Fruit fly (Drosophila melanogaster) whole organism, prepupa: ENCODE data around the gene Skadu.

Experiments used
- Blimp-1 ChIP-seq: fragments of 200-800 bp; sonication (Bioruptor generic); optimal IDR thresholded peaks from 3 replicates; lab custom pipeline; 2017; ENCODE audit warnings: missing biosample characterization, missing genetic modification characterization, mild to moderate bottlenecking, moderate library complexity, missing genetic modification reagents
- CG10631 ChIP-seq: fragments of 200-800 bp; sonication (Bioruptor generic); optimal IDR thresholded peaks from 2 replicates; lab custom pipeline; 2016; ENCODE audit warnings: missing biosample characterization, missing genetic modification characterization
- CG11762 ChIP-seq: fragments of 200-800 bp; sonication (Bioruptor generic); optimal IDR thresholded peaks from 3 replicates; lab custom pipeline; 2016; ENCODE audit warnings: missing biosample characterization, missing genetic modification characterization; ENCODE audit not compliant: insufficient read depth
- CG11902 ChIP-seq: fragments of 200-800 bp; sonication (Bioruptor generic); optimal IDR thresholded peaks from 3 replicates; lab custom pipeline; 2016; ENCODE audit warnings: missing biosample characterization, missing genetic modification characterization
- CG15336 ChIP-seq: fragments of 200-800 bp; sonication (Bioruptor generic); IDR thresholded peaks from 2 replicates; pipeline ENCODE4 v1.3.6; 2022; ENCODE audit warnings: missing biosample characterization, missing genetic modification characterization
- CG3032 ChIP-seq: fragments of 200-800 bp; optimal IDR thresholded peaks from 2 replicates; lab custom pipeline; 2019; ENCODE audit warnings: missing biosample characterization, mild to moderate bottlenecking, missing genetic modification characterization, moderate library complexity
- CG32006 ChIP-seq: fragments of 200-800 bp; sonication (Bioruptor generic); optimal IDR thresholded peaks from 3 replicates; lab custom pipeline; 2017; ENCODE audit warnings: missing biosample characterization, mild to moderate bottlenecking, missing genetic modification characterization
- CG3919 ChIP-seq: fragments of 200-800 bp; sonication (Bioruptor generic); optimal IDR thresholded peaks from 3 replicates; lab custom pipeline; 2016; ENCODE audit warnings: missing biosample characterization, missing genetic modification characterization
- CG6163 ChIP-seq: fragments of 200-800 bp; sonication (Bioruptor generic); IDR thresholded peaks from 3 replicates; pipeline ENCODE4 v1.3.6; 2022; ENCODE audit warnings: missing biosample characterization, missing genetic modification characterization
- CG6276 ChIP-seq: fragments of 200-800 bp; sonication (Bioruptor generic); optimal IDR thresholded peaks from 2 replicates; lab custom pipeline; 2017; ENCODE audit warnings: missing biosample characterization, mild to moderate bottlenecking, missing genetic modification characterization
- CG6792 ChIP-seq: fragments of 200-800 bp; sonication (Bioruptor generic); optimal IDR thresholded peaks from 3 replicates; lab custom pipeline; 2016; ENCODE audit warnings: missing biosample characterization, missing genetic modification characterization
- CG6854 ChIP-seq: fragments of 200-800 bp; sonication (Bioruptor generic); optimal IDR thresholded peaks from 2 replicates; lab custom pipeline; 2017; ENCODE audit warnings: missing biosample characterization, mild to moderate bottlenecking, missing genetic modification characterization
- CG9139 ChIP-seq: fragments of 200-800 bp; sonication (Bioruptor generic); optimal IDR thresholded peaks from 3 replicates; lab custom pipeline; 2017; ENCODE audit warnings: missing biosample characterization, mild to moderate bottlenecking, missing genetic modification characterization
- Eip75B ChIP-seq: fragments of 200-800 bp; sonication (Bioruptor generic); optimal IDR thresholded peaks from 3 replicates; lab custom pipeline; 2016; ENCODE audit warnings: missing biosample characterization, missing genetic modification characterization
- Eip78C ChIP-seq: fragments of 200-800 bp; sonication (Bioruptor generic); peaks from one replicate; lab custom pipeline; 2016; ENCODE audit warnings: missing biosample characterization, missing genetic modification characterization
- Eip93F ChIP-seq: fragments of 200-800 bp; sonication (Bioruptor generic); optimal IDR thresholded peaks from 2 replicates; lab custom pipeline; 2016; ENCODE audit warnings: missing biosample characterization, mild to moderate bottlenecking, missing genetic modification characterization
- Ets21C ChIP-seq: fragments of 200-800 bp; sonication (Bioruptor generic); optimal IDR thresholded peaks from 3 replicates; lab custom pipeline; 2016; ENCODE audit warnings: missing biosample characterization, missing genetic modification characterization
- Ets96B ChIP-seq: fragments of 200-800 bp; optimal IDR thresholded peaks from 2 replicates; lab custom pipeline; 2019; ENCODE audit warnings: missing biosample characterization, mild to moderate bottlenecking, missing genetic modification characterization, moderate library complexity
- Gug ChIP-seq: fragments of 200-800 bp; sonication (Bioruptor generic); IDR thresholded peaks from 2 replicates; pipeline ENCODE4 v1.3.6; 2022; ENCODE audit warnings: missing biosample characterization, missing genetic modification characterization
- Hr39 ChIP-seq: fragments of 200-800 bp; sonication (Bioruptor generic); optimal IDR thresholded peaks from 2 replicates; lab custom pipeline; 2016; ENCODE audit warnings: missing biosample characterization, missing genetic modification characterization
- OdsH ChIP-seq: fragments of 200-800 bp; sonication (Bioruptor generic); optimal IDR thresholded peaks from 3 replicates; lab custom pipeline; 2016; ENCODE audit warnings: missing biosample characterization, missing genetic modification characterization
- Sox102F ChIP-seq: fragments of 200-800 bp; sonication (Bioruptor generic); optimal IDR thresholded peaks from 2 replicates; lab custom pipeline; 2016; ENCODE audit warnings: missing biosample characterization, mild to moderate bottlenecking, missing genetic modification characterization
- Sox15 ChIP-seq: fragments of 200-800 bp; sonication (Bioruptor generic); optimal IDR thresholded peaks from 3 replicates; lab custom pipeline; 2016; ENCODE audit warnings: missing biosample characterization, missing genetic modification characterization
- achi ChIP-seq: fragments of 200-800 bp; sonication (Bioruptor generic); optimal IDR thresholded peaks from 3 replicates; lab custom pipeline; 2016; ENCODE audit warnings: missing biosample characterization, missing genetic modification characterization
- eg ChIP-seq: fragments of 200-800 bp; sonication (Bioruptor generic); IDR thresholded peaks from 3 replicates; pipeline ENCODE4 v1.3.6; 2022; ENCODE audit warnings: missing biosample characterization, missing genetic modification characterization
- esn ChIP-seq: fragments of 200-800 bp; sonication (Bioruptor generic); optimal IDR thresholded peaks from 2 replicates; lab custom pipeline; 2016; ENCODE audit warnings: missing biosample characterization, mild to moderate bottlenecking, missing genetic modification characterization, moderate library complexity
- fkh ChIP-seq: fragments of 200-800 bp; sonication (Bioruptor generic); optimal IDR thresholded peaks from 3 replicates; lab custom pipeline; 2017; ENCODE audit warnings: missing biosample characterization, mild to moderate bottlenecking, missing genetic modification characterization, moderate library complexity
- pdm3 ChIP-seq: fragments of 200-800 bp; sonication (Bioruptor generic); optimal IDR thresholded peaks from 3 replicates; lab custom pipeline; 2016; ENCODE audit warnings: missing biosample characterization, missing genetic modification characterization
- salr ChIP-seq, 2 experiments: fragments of 200-800 bp; sonication (Bioruptor generic); optimal IDR thresholded peaks; 3 replicates each; lab custom pipeline; 2016 to 2018; ENCODE audit warnings: missing biosample characterization in 2 of 2, missing genetic modification characterization in 2 of 2, mild to moderate bottlenecking in 1 of 2
- spab ChIP-seq: fragments of 200-800 bp; sonication (Bioruptor generic); optimal IDR thresholded peaks from 2 replicates; lab custom pipeline; 2017; ENCODE audit warnings: missing biosample characterization, mild to moderate bottlenecking, missing genetic modification characterization, missing genetic modification reagents
- svp ChIP-seq: fragments of 200-800 bp; sonication (Bioruptor generic); peaks from one replicate; lab custom pipeline; 2016; ENCODE audit warnings: missing biosample characterization, missing genetic modification characterization
- vri ChIP-seq: fragments of 200-800 bp; sonication (Bioruptor generic); optimal IDR thresholded peaks from 3 replicates; lab custom pipeline; 2016; ENCODE audit warnings: missing biosample characterization, mild to moderate bottlenecking, missing genetic modification characterization

The Skadu gene

DNA sequence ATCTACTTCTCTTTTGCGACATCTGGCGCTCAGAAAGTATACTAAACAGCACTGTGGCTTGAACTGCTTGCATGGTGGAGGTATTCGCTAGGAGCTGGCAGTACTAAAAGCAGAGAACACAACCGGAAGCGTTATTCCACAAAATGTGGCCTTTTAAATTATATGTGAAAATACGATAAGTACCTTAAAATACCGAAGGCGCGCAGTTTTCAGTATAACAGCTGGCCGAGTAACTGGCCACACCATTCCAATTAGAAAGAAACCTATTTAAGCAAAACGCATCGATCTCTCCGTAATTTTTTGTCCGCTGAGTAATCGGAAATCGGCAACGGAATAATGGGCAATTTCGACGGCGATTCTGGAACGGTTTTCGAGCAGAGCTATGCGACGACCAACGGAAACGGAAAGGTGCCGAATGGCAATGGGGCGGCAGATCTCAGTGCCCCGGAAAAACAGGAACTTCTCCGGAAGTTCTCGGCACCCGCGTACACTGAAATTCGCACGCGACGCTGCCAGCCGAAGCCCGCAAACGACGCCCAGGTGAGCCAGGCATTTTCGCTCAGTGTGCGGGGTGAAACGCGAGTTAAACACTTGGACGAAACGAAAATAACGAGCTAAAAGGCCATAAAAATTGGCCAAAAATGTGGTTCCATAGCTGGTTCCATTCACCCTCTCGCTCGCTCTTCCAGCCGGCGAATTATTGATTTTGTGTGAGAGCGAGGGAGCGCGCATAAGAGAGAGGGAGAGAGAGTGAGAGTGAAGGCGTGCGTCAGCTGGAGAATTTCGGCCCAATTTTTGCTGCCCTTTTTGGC lies 48.2 kb upstream of the Skadu start, which contains the start of gene lace (continued):
- no peak for TF ChIP-seq CG9139 (GFP tag; lab: Kevin White, UChicago)
- peak; percentile 18 for TF ChIP-seq Eip75B (GFP tag; lab: Kevin White, UChicago)
- no peak for TF ChIP-seq CG11762 (GFP tag; lab: Kevin White, UChicago)
- no peak for TF ChIP-seq CG11902 (GFP tag; lab: Kevin White, UChicago)
- TF ChIP-seq CG6854 (GFP tag; lab: Kevin White, UChicago) = peak; percentile 70
- no peak for TF ChIP-seq Ets96B (tag; lab: Kevin White, UChicago)
- peak; percentile 37 for TF ChIP-seq CG3919 (GFP tag; lab: Kevin White, UChicago)
- TF ChIP-seq CG15336 (GFP tag; lab: Robert Waterston, UW) = 0 out of 2 replicates have a peak, but pooled peaks have one; percentile 6
- TF ChIP-seq eg (GFP tag; lab: Robert Waterston, UW) = peak; percentile 72
- TF ChIP-seq CG6276 (GFP tag; lab: Kevin White, UChicago) = peak; percentile 46
- peak; percentile 26 for TF ChIP-seq vri (GFP tag; lab: Kevin White, UChicago)
- TF ChIP-seq CG10631 (GFP tag; lab: Kevin White, UChicago) = peak; percentile 36
- TF ChIP-seq pdm3 (GFP tag; lab: Kevin White, UChicago) = peak; percentile 47
- TF ChIP-seq CG6792 (GFP tag; lab: Kevin White, UChicago) = peak; percentile 31
- TF ChIP-seq Sox15 (GFP tag; lab: Kevin White, UChicago) = peak; percentile 17
- TF ChIP-seq Sox102F (GFP tag; lab: Kevin White, UChicago) = peak; percentile 44
- no peak for TF ChIP-seq Eip93F (GFP tag; lab: Kevin White, UChicago)
- TF ChIP-seq spab (GFP tag; lab: Kevin White, UChicago) = no peak
- TF ChIP-seq CG6163 (GFP tag; lab: Robert Waterston, UW) = peak; percentile 76
- TF ChIP-seq OdsH (GFP tag; lab: Kevin White, UChicago) = peak; percentile 27
- peak; percentile 8 for TF ChIP-seq Ets21C (GFP tag; lab: Kevin White, UChicago)
- no peak for TF ChIP-seq CG32006 (GFP tag; lab: Kevin White, UChicago)

- no peak for TF ChIP-seq CG6854 (GFP tag; lab: Kevin White, UChicago)
- TF ChIP-seq fkh (GFP tag; lab: Kevin White, UChicago) = peak; percentile 16
- TF ChIP-seq svp = peak; percentile 74
- TF ChIP-seq vri (GFP tag; lab: Kevin White, UChicago) = peak; percentile 86
- TF ChIP-seq salr (GFP tag; optimal IDR thresholded peaks at IDR 0.05; lab: Kevin White, UChicago) = no peak
- no peak for TF ChIP-seq Gug (GFP tag; lab: Robert Waterston, UW)
- TF ChIP-seq esn (GFP tag; lab: Kevin White, UChicago) = no peak
- no peak for TF ChIP-seq Hr39 (GFP tag; lab: Kevin White, UChicago)
- TF ChIP-seq Eip78C (GFP tag; lab: Kevin White, UChicago) = peak; percentile 33
- TF ChIP-seq achi (GFP tag; lab: Kevin White, UChicago) = no peak
These were observed 47.4 kb upstream of the Skadu start for dm6 chr2L:15499697-15500563.

dm6 chr2L:15500910-15501521 lies 46.3 kb upstream of the Skadu start:
- TF ChIP-seq Sox15 (GFP tag; lab: Kevin White, UChicago) (no peak), svp (peak; percentile 90), fkh (GFP tag; lab: Kevin White, UChicago) (peak; percentile 82), CG6792 (GFP tag; lab: Kevin White, UChicago) (no peak), CG3032 (no peak), CG10631 (GFP tag; lab: Kevin White, UChicago) (no peak), vri (GFP tag; lab: Kevin White, UChicago) (peak; percentile 68), Blimp-1 (GFP tag; lab: Kevin White, UChicago) (no peak)
